Worm (Caenorhabditis elegans): ENCODE results near the gene fbxa-134.

DNA sequence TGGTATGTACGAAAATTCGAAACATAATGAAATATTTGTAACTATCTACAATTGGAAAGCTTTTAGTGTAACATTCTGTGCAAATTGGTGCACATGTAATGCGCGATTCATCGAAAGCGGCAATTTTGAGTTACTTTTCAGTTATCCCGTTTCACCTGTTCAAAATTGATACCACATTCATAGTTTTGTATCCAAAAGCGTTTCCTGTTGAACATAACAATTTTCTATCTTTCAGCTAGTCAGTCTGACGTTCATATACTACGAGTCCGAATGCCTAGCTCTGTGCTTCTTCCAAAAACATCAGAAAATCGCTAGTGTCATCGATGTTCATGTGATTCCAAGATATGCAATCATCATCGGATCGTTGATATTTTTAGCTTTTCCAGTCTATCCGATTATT is 49.3 kb downstream of the fbxa-134 start:
- peak in 1 of 2 experiments; percentile 90 for TF ChIP-seq unc-62 (GFP tag; optimal IDR thresholded peaks at IDR 0.05 in 1 of 2)
- no peak for TF ChIP-seq unc-62 (tag; optimal IDR thresholded peaks at IDR 0.05)
- no peak for TF ChIP-seq snpc-4 (tag; optimal IDR thresholded peaks at IDR 0.05)

Measured in whole organism, L4 larva.